Worm (Caenorhabditis elegans): Measurements from ENCODE around the gene F44E7.3.
A peak's percentile ranks its signal among the peaks of the same experiment; 100 is the strongest.

Gene F44E7.3

ce11 chrV:5765081-5765480 lies 6.7 kb upstream of the F44E7.3 start, which contains the start of gene pgph-2:
Gene pgph-2, plus strand, starts transcription at chrV:5765127.
- TF ChIP-seq pha-4 (GFP tag; IDR thresholded peaks at IDR 0.05): no peak
- TF ChIP-seq pha-4 (tag; optimal IDR thresholded peaks at IDR 0.05): no peak
- peak; percentile 29 for TF ChIP-seq dve-1 (tag; optimal IDR thresholded peaks at IDR 0.05; ENCODE audit: insufficient read depth)
- peak; percentile 14 for TF ChIP-seq hlh-11 (tag; optimal IDR thresholded peaks at IDR 0.05)
- TF ChIP-seq daf-16 (GFP tag; optimal IDR thresholded peaks at IDR 0.05): no peak
- TF ChIP-seq daf-16 (tag; optimal IDR thresholded peaks at IDR 0.05): peak; percentile 66
- no peak for TF ChIP-seq D1046.2 (GFP tag; IDR thresholded peaks at IDR 0.05)

- TF ChIP-seq T20F7.1 (GFP tag; optimal IDR thresholded peaks at IDR 0.05) (peak; percentile 15), vab-7 (GFP tag; IDR thresholded peaks at IDR 0.05) (no peak), unc-62 (GFP tag; optimal IDR thresholded peaks at IDR 0.05 in 1 of 2) (peak in 1 of 2 experiments; percentile 71), unc-62 (tag; optimal IDR thresholded peaks at IDR 0.05) (no peak), hmg-1.1 (GFP tag; IDR thresholded peaks at IDR 0.05) (0 out of 2 replicates have a peak, but pooled peaks have one; percentile 11), nhr-25 (tag; optimal IDR thresholded peaks at IDR 0.05; ENCODE audit: borderline replicate concordance, insufficient read depth) (peak; percentile 64), tra-1 (GFP tag; IDR thresholded peaks at IDR 0.05) (peak; percentile 40; the same call in 1 of the 2 replicates), T26A8.4 (GFP tag; IDR thresholded peaks at IDR 0.05) (peak; percentile 46), lin-1 (GFP tag; IDR thresholded peaks at IDR 0.05) (peak; percentile 73; the same call in 1 of the 2 replicates), fos-1 (tag; optimal IDR thresholded peaks at IDR 0.05) (no peak), skn-1 (tag; optimal IDR thresholded peaks at IDR 0.05) (no peak), hlh-30 (tag; optimal IDR thresholded peaks at IDR 0.05; ENCODE audit: insufficient read depth) (peak; percentile 91), mdl-1 (tag; optimal IDR thresholded peaks at IDR 0.05) (peak; percentile 88 to 91), F37D6.2 (tag; optimal IDR thresholded peaks at IDR 0.05) (no peak), dpl-1 (GFP tag; optimal IDR thresholded peaks at IDR 0.05) (peak; percentile 30), dmd-6 (GFP tag; IDR thresholded peaks at IDR 0.05) (peak; percentile 86), ceh-28 (tag; optimal IDR thresholded peaks at IDR 0.05) (no peak), ceh-20 (GFP tag; IDR thresholded peaks at IDR 0.05) (peak; percentile 80; the same call in 1 of the 2 replicates), hlh-11 (tag; optimal IDR thresholded peaks at IDR 0.05) (peak; percentile 98), snpc-1.2 (GFP tag; IDR thresholded peaks at IDR 0.05) (no peak), lsy-2 (tag; optimal IDR thresholded peaks at IDR 0.05) (peak in 1 of 2 experiments; percentile 54), arid-1 (GFP tag; conservative IDR thresholded peaks at IDR 0.05) (no peak), ztf-7 (tag; optimal IDR thresholded peaks at IDR 0.05) (peak; percentile 17), zfp-3 (GFP tag; conservative IDR thresholded peaks at IDR 0.05) (no peak), php-3 (GFP tag; IDR thresholded peaks at IDR 0.05) (peak; percentile 61; the same call in 1 of the 2 replicates), ceh-62 (tag; optimal IDR thresholded peaks at IDR 0.05) (no peak), Y5F2A.4 (GFP tag; optimal IDR thresholded peaks at IDR 0.05) (no peak), R02D3.7 (tag; optimal IDR thresholded peaks at IDR 0.05) (no peak), daf-16 (GFP tag; optimal IDR thresholded peaks at IDR 0.05) (peak in 1 of 2 experiments; percentile 44), daf-16 (tag; optimal IDR thresholded peaks at IDR 0.05) (peak; percentile 66), ZK546.5 (tag; optimal IDR thresholded peaks at IDR 0.05) (no peak), aly-2 (tag; optimal IDR thresholded peaks at IDR 0.05) (no peak), daf-8 (GFP tag; IDR thresholded peaks at IDR 0.05) (no peak), ztf-11 (tag; optimal IDR thresholded peaks at IDR 0.05) (no peak), mxl-2 (GFP tag; conservative IDR thresholded peaks at IDR 0.05) (peak; percentile 97), hif-1 (tag; optimal IDR thresholded peaks at IDR 0.05) (peak; percentile 6 to 21), gei-8 (GFP tag; optimal IDR thresholded peaks at IDR 0.05) (peak; percentile 71), mep-1 (tag; optimal IDR thresholded peaks at IDR 0.05) (peak; percentile 28), snpc-4 (tag; optimal IDR thresholded peaks at IDR 0.05) (no peak), lin-38 (GFP tag; IDR thresholded peaks at IDR 0.05) (peak; percentile 32; the same call in 1 of the 2 replicates), pqm-1 (tag; optimal IDR thresholded peaks at IDR 0.05) (peak; percentile 33), nhr-28 (tag; optimal IDR thresholded peaks at IDR 0.05) (peak; percentile 81), pha-4 (GFP tag; IDR thresholded peaks at IDR 0.05) (no peak), pha-4 (tag; optimal IDR thresholded peaks at IDR 0.05) (no peak), nhr-10 (tag; optimal IDR thresholded peaks at IDR 0.05) (peak; percentile 79), rbr-2 (tag; optimal IDR thresholded peaks at IDR 0.05) (no peak), jun-1 (tag; optimal IDR thresholded peaks at IDR 0.05) (no peak)
These were observed 3.5 kb upstream of the F44E7.3 start for ce11 chrV:5768292-5768695.

Measured in whole organism, L4 larva.